Worm (Caenorhabditis elegans) whole organism, young adult: ENCODE results near the gene W03F9.9.

ENCODE experiments used
- F10E7.11 ChIP-seq: sonication (generic microtip); optimal IDR thresholded peaks from 2 replicates; lab custom pipeline; 2017; ENCODE audit warnings: mild to moderate bottlenecking, missing genetic modification characterization, moderate library complexity, missing compliant biosample characterization
- F22D6.2 ChIP-seq: sonication (generic microtip); optimal IDR thresholded peaks from 2 replicates; lab custom pipeline; 2016; ENCODE audit warnings: mild to moderate bottlenecking, missing genetic modification characterization, missing compliant biosample characterization
- F33H1.4 ChIP-seq: fragments of 200-800 bp; sonication (Bioruptor generic); IDR thresholded peaks from 2 replicates; pipeline ENCODE4 v1.3.6; 2022; ENCODE audit warnings: missing genetic modification reagents, missing genetic modification characterization, missing compliant biosample characterization
- F55B11.4 ChIP-seq: sonication (generic microtip); optimal IDR thresholded peaks from 2 replicates; lab custom pipeline; 2016; ENCODE audit warnings: missing compliant biosample characterization, missing genetic modification characterization, borderline replicate concordance; ENCODE audit not compliant: insufficient read depth
- F57A8.1 ChIP-seq: fragments of 200-800 bp; sonication (Bioruptor generic); optimal IDR thresholded peaks from 2 replicates; lab custom pipeline; 2018; ENCODE audit warnings: mild to moderate bottlenecking, missing genetic modification characterization, moderate library complexity, missing compliant biosample characterization
- K12H6.12 ChIP-seq: fragments of 200-800 bp; sonication (Bioruptor generic); optimal IDR thresholded peaks from 2 replicates; lab custom pipeline; 2018; ENCODE audit warnings: mild to moderate bottlenecking, missing genetic modification characterization, missing compliant biosample characterization
- Y53F4B.3 ChIP-seq: fragments of 200-800 bp; sonication (Bioruptor generic); IDR thresholded peaks from 2 replicates; pipeline ENCODE4 v1.3.6; 2022; ENCODE audit warnings: missing genetic modification reagents, missing genetic modification characterization, missing compliant biosample characterization
- Y56A3A.18 ChIP-seq: fragments of 200-800 bp; sonication (Bioruptor generic); IDR thresholded peaks from 2 replicates; pipeline ENCODE4 v1.3.6; 2022; ENCODE audit warnings: missing genetic modification reagents, missing genetic modification characterization, missing compliant biosample characterization
- Y67H2A.10 ChIP-seq: fragments of 200-800 bp; sonication (Bioruptor generic); conservative IDR thresholded peaks from 2 replicates; pipeline ENCODE4 v1.3.6; 2022; ENCODE audit warnings: missing genetic modification reagents, missing genetic modification characterization, missing compliant biosample characterization
- Y79H2A.3 ChIP-seq: fragments of 200-800 bp; sonication (Bioruptor generic); conservative IDR thresholded peaks from 2 replicates; pipeline ENCODE4 v1.3.6; 2022; ENCODE audit warnings: missing genetic modification reagents, missing genetic modification characterization, missing compliant biosample characterization
- ZK185.1 ChIP-seq: sonication (generic microtip); optimal IDR thresholded peaks from 2 replicates; lab custom pipeline; 2016; ENCODE audit warnings: mild to moderate bottlenecking, missing genetic modification characterization, missing compliant biosample characterization; ENCODE audit not compliant: poor library complexity, severe bottlenecking
- ama-1 ChIP-seq, 3 experiments: fragments of 150-350 bp in 1 of 3; sonication (generic microtip) in 2 of 3; optimal IDR thresholded peaks; 2 replicates each; lab custom pipeline; 2014 to 2018; ENCODE audit warnings: missing biosample characterization in 2 of 3, missing genetic modification characterization in 2 of 3, missing genetic modification reagents in 2 of 3
- aptf-3 ChIP-seq: fragments of 200-800 bp; sonication (Bioruptor generic); IDR thresholded peaks from 2 replicates; pipeline ENCODE4 v1.3.6; 2022; ENCODE audit warnings: missing genetic modification characterization, missing compliant biosample characterization
- atf-7 ChIP-seq: sonication (generic microtip); optimal IDR thresholded peaks from 2 replicates; lab custom pipeline; 2017; ENCODE audit warnings: mild to moderate bottlenecking, missing genetic modification characterization, missing compliant biosample characterization
- bed-2 ChIP-seq: fragments of 200-800 bp; sonication (Bioruptor generic); IDR thresholded peaks from 2 replicates; pipeline ENCODE4 v1.3.6; 2022; ENCODE audit warnings: missing genetic modification reagents, missing genetic modification characterization, missing compliant biosample characterization
- ceh-91 ChIP-seq: fragments of 200-800 bp; sonication (Bioruptor generic); IDR thresholded peaks from 2 replicates; pipeline ENCODE4 v1.3.6; 2022; ENCODE audit warnings: missing genetic modification reagents, missing genetic modification characterization, missing compliant biosample characterization
- dpff-1 ChIP-seq: sonication (generic microtip); optimal IDR thresholded peaks from 2 replicates; lab custom pipeline; 2017; ENCODE audit warnings: mild to moderate bottlenecking, missing genetic modification characterization, missing compliant biosample characterization
- dpl-1 ChIP-seq: fragments of 150-350 bp; optimal IDR thresholded peaks from 2 replicates; lab custom pipeline; 2014; ENCODE audit warnings: missing biosample characterization, missing genetic modification reagents, missing genetic modification characterization
- efl-1 ChIP-seq: fragments of 150-350 bp; optimal IDR thresholded peaks from 2 replicates; lab custom pipeline; 2014; ENCODE audit warnings: missing biosample characterization, missing genetic modification reagents, missing genetic modification characterization
- ets-4 ChIP-seq: fragments of 200-800 bp; sonication (Bioruptor generic); optimal IDR thresholded peaks from 2 replicates; lab custom pipeline; 2018; ENCODE audit warnings: mild to moderate bottlenecking, missing genetic modification characterization, missing compliant biosample characterization
- hlh-12 ChIP-seq: sonication (generic microtip); optimal IDR thresholded peaks from 2 replicates; lab custom pipeline; 2016; ENCODE audit warnings: missing genetic modification characterization, missing compliant biosample characterization
- hlh-26 ChIP-seq: fragments of 200-800 bp; sonication (Bioruptor generic); conservative IDR thresholded peaks from 2 replicates; pipeline ENCODE4 v1.3.6; 2022; ENCODE audit warnings: missing genetic modification reagents, missing genetic modification characterization, missing compliant biosample characterization
- hsf-1 ChIP-seq: fragments of 200-800 bp; sonication (Bioruptor generic); IDR thresholded peaks from 2 replicates; pipeline ENCODE4 v1.3.6; 2022; ENCODE audit warnings: missing genetic modification reagents, missing genetic modification characterization, missing compliant biosample characterization
- let-607 ChIP-seq, 2 experiments: fragments of 200-800 bp in 1 of 2; sonication (Bioruptor generic) in 1 of 2; sonication (generic microtip) in 1 of 2; optimal IDR thresholded peaks; 2 replicates each; lab custom pipeline; 2016 to 2018; ENCODE audit warnings: mild to moderate bottlenecking in 2 of 2, missing compliant biosample characterization in 2 of 2, missing genetic modification characterization in 2 of 2, moderate library complexity in 2 of 2, missing genotype in 1 of 2
- lin-26 ChIP-seq: fragments of 200-800 bp; sonication (Bioruptor generic); IDR thresholded peaks from 2 replicates; pipeline ENCODE4 v1.3.6; 2022; ENCODE audit warnings: missing genetic modification reagents, missing genetic modification characterization, missing compliant biosample characterization
- lin-35 ChIP-seq, 3 experiments: fragments of 150-350 bp in 2 of 3; sonication (generic microtip) in 1 of 3; optimal IDR thresholded peaks; 2 replicates each; lab custom pipeline; 2014 to 2018; ENCODE audit warnings: missing biosample characterization in 3 of 3, missing genetic modification characterization in 3 of 3, missing genetic modification reagents in 3 of 3
- lin-40 ChIP-seq: sonication (generic microtip); optimal IDR thresholded peaks from 2 replicates; lab custom pipeline; 2016; ENCODE audit warnings: missing genetic modification characterization, mild to moderate bottlenecking, missing compliant biosample characterization, missing genotype, missing genetic modification reagents
- lin-54 ChIP-seq: fragments of 200-800 bp; sonication (Bioruptor generic); optimal IDR thresholded peaks from 2 replicates; lab custom pipeline; 2018; ENCODE audit warnings: mild to moderate bottlenecking, missing genetic modification characterization, missing compliant biosample characterization
- lsl-1 ChIP-seq: fragments of 200-800 bp; sonication (Bioruptor generic); optimal IDR thresholded peaks from 2 replicates; lab custom pipeline; 2018; ENCODE audit warnings: mild to moderate bottlenecking, missing genetic modification characterization, moderate library complexity, missing compliant biosample characterization
- nfya-1 ChIP-seq: sonication (generic microtip); optimal IDR thresholded peaks from 2 replicates; lab custom pipeline; 2017; ENCODE audit warnings: antibody characterized with exemption, missing compliant biosample characterization, missing genetic modification characterization, borderline replicate concordance; ENCODE audit not compliant: insufficient read depth
- nfya-2 ChIP-seq: fragments of 200-800 bp; sonication (Bioruptor generic); IDR thresholded peaks from 2 replicates; pipeline ENCODE4 v1.3.6; 2022; ENCODE audit warnings: missing genetic modification reagents, missing genetic modification characterization, missing compliant biosample characterization
- nhr-120 ChIP-seq: fragments of 200-800 bp; sonication (Bioruptor generic); IDR thresholded peaks from 2 replicates; pipeline ENCODE4 v1.3.6; 2022; ENCODE audit warnings: missing genetic modification characterization, missing compliant biosample characterization
- nhr-27 ChIP-seq: fragments of 200-800 bp; sonication (Bioruptor generic); optimal IDR thresholded peaks from 2 replicates; lab custom pipeline; 2018; ENCODE audit warnings: mild to moderate bottlenecking, missing genetic modification characterization, moderate library complexity, missing compliant biosample characterization
- nhr-80 ChIP-seq: sonication (generic microtip); optimal IDR thresholded peaks from 2 replicates; lab custom pipeline; 2016; ENCODE audit warnings: missing genetic modification characterization, missing compliant biosample characterization
- pbrm-1 ChIP-seq: fragments of 200-800 bp; sonication (Bioruptor generic); IDR thresholded peaks from 2 replicates; pipeline ENCODE4 v1.3.6; 2022; ENCODE audit warnings: missing genetic modification reagents, missing genetic modification characterization, missing compliant biosample characterization
- pha-4 ChIP-seq: fragments of 150-350 bp; sonication (generic microtip); optimal IDR thresholded peaks from 2 replicates; lab custom pipeline; 2014; ENCODE audit warnings: missing biosample characterization, missing genetic modification reagents, missing genetic modification characterization
- repo-1 ChIP-seq: sonication (generic microtip); optimal IDR thresholded peaks from 2 replicates; lab custom pipeline; 2017; ENCODE audit warnings: mild to moderate bottlenecking, missing genetic modification characterization, missing compliant biosample characterization
- rpc-1 ChIP-seq, 2 experiments: fragments of 150-350 bp in 1 of 2; sonication (generic microtip) in 1 of 2; optimal IDR thresholded peaks; 2 replicates each; lab custom pipeline; 2014 to 2018; ENCODE audit warnings: missing biosample characterization in 1 of 2, missing genetic modification characterization in 1 of 2, missing genetic modification reagents in 1 of 2, missing genotype in 1 of 2
- snpc-4 ChIP-seq, 5 experiments: fragments of 150-350 bp in 1 of 5; sonication (generic microtip) in 4 of 5; optimal IDR thresholded peaks; 2 replicates each; lab custom pipeline; 2014 to 2018; ENCODE audit warnings: missing genetic modification characterization in 5 of 5, missing biosample characterization in 3 of 5, antibody characterized with exemption in 2 of 5, mild to moderate bottlenecking in 2 of 5, missing compliant biosample characterization in 2 of 5, missing genotype in 2 of 5, moderate library complexity in 2 of 5, missing genetic modification reagents in 1 of 5
- somi-1 ChIP-seq: fragments of 200-800 bp; sonication (Bioruptor generic); optimal IDR thresholded peaks from 2 replicates; lab custom pipeline; 2018; ENCODE audit warnings: mild to moderate bottlenecking, missing genetic modification characterization, missing compliant biosample characterization
- ztf-3 ChIP-seq: fragments of 200-800 bp; sonication (Bioruptor generic); optimal IDR thresholded peaks from 2 replicates; lab custom pipeline; 2018; ENCODE audit warnings: mild to moderate bottlenecking, missing genetic modification characterization, missing compliant biosample characterization

Gene W03F9.9

DNA sequence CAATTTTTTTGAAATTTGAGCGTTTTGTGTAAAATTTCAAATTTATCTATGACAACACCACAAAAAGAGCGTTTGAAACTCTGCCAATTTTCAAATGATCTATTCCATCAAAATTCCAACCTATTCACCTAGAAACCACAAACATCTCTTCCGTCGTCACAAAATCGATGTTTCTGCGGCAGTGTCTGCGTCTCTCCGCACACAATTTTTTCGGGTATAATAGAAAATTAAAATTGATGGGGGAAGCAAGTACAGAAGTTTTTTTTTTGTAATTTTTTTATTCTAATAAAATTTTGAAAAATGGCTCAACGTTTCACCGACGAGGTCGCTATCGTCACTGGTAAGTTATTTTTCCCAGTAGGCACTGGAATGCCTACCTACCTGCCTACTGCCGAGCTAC, at the start of gene W03F9.9:
W03F9.9 (plus strand) TSS at position 301 of the 400 bp plus-strand sequence.
- TF ChIP-seq dpff-1 (no peak), F57A8.1 (GFP tag; lab: Kevin White, UChicago) (no peak), F55B11.4 (tag; lab: Kevin White, UChicago) (no peak), ama-1 (optimal IDR thresholded peaks at IDR 0.05; lab: Kevin White, UChicago) (no peak), ama-1 (GFP tag; optimal IDR thresholded peaks at IDR 0.05; lab: Kevin White, UChicago) (no peak), F33H1.4 (GFP tag; lab: Robert Waterston, UW) (no peak), pbrm-1 (GFP tag; lab: Robert Waterston, UW) (no peak), lin-54 (GFP tag; lab: Kevin White, UChicago) (no peak), efl-1 (GFP tag; lab: Kevin White, UChicago) (no peak), Y79H2A.3 (no peak), F22D6.2 (tag; lab: Kevin White, UChicago) (no peak)

DNA sequence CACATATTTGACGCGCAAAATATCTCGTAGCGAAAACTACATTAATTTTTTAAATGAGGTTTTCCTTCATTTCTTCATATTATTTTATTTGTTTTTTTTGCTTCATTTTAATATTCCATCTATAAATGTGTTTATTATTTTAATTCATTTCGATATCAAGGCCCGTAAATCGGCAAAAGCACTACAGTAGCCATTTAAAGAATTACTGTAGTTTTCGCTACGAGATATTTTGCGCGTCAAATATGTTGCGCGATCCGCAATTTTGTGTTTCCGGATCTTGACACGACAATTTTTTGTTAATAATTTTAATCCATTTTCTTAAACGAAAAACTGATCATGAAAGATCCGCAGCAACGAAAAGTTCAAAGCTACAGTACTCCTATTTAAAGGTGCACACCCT, 36.5 kb upstream of the W03F9.9 start:
- TF ChIP-seq ceh-91 (GFP tag; lab: Robert Waterston, UW) (peak; percentile 51), pha-4 (tag; lab: Kevin White, UChicago) (no peak), hlh-12 (tag; lab: Kevin White, UChicago) (no peak), lsl-1 (GFP tag; lab: Kevin White, UChicago) (peak; percentile 69), F33H1.4 (GFP tag; lab: Robert Waterston, UW) (peak; percentile 37; the same call in 1 of the 2 replicates)

DNA sequence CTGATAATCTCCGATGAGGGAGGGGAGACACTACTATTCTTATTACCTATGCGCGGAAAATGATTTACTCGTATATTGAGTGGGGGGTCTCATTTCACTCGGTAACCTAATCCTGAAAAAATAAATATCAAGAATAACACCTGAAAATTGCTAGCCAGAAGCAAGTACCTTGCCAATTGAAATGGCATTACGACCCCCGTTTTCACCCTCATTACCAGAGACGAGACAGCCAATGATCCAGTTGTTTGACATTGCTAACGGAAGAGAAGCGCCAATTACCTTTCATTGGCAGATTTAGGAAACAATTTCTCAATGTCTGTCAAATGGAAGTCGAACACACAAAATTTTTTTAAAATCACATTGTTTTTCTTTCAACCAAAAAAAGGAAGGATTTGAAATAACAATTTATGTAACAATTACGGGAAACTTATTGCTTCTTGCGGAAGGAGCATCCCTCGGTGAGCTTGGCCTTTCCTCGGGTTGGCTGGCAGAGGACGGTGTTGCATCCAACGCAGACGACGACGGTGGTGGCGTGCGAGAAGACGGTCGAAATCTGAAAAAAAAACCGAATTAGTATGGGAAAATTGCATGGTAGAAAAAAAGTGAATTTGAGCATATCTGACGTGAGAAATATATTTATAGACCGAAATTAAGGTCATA, 35.5 kb upstream of the W03F9.9 start:
- TF ChIP-seq nhr-80 (tag; lab: Kevin White, UChicago): no peak
- TF ChIP-seq repo-1 (tag; lab: Kevin White, UChicago): peak; percentile 1
- TF ChIP-seq F10E7.11 (tag; lab: Kevin White, UChicago): peak; percentile 0
- TF ChIP-seq Y67H2A.10 (GFP tag; lab: Robert Waterston, UW): no peak
- no peak for TF ChIP-seq bed-2 (GFP tag; lab: Robert Waterston, UW)
- TF ChIP-seq F55B11.4 (tag; lab: Kevin White, UChicago): no peak
- no peak for TF ChIP-seq ZK185.1 (tag; lab: Kevin White, UChicago)
- no peak for TF ChIP-seq ztf-3 (GFP tag; lab: Kevin White, UChicago)
- TF ChIP-seq lin-26 (GFP tag; lab: Robert Waterston, UW): peak; percentile 69; the same call in 1 of the 2 replicates
- TF ChIP-seq nhr-27: peak; percentile 32
- TF ChIP-seq hsf-1: peak; percentile 80
- no peak for TF ChIP-seq F57A8.1 (GFP tag; lab: Kevin White, UChicago)
- no peak for TF ChIP-seq lsl-1 (GFP tag; lab: Kevin White, UChicago)
- TF ChIP-seq K12H6.12 (tag; lab: Kevin White, UChicago): no peak
- TF ChIP-seq aptf-3: 0 out of 2 replicates have a peak, but pooled peaks have one; percentile 60
- no peak for TF ChIP-seq ets-4 (GFP tag; lab: Kevin White, UChicago)
- no peak for TF ChIP-seq lin-35 (GFP tag; optimal IDR thresholded peaks at IDR 0.05; lab: Kevin White, UChicago)
- TF ChIP-seq let-607 (tag; optimal IDR thresholded peaks at IDR 0.05; lab: Kevin White, UChicago): peak in 1 of 2 experiments; percentile 1
- TF ChIP-seq nhr-120 (GFP tag; lab: Robert Waterston, UW): no peak
- TF ChIP-seq rpc-1 (optimal IDR thresholded peaks at IDR 0.05; lab: Kevin White, UChicago): no peak
- TF ChIP-seq rpc-1 (tag; optimal IDR thresholded peaks at IDR 0.05; lab: Kevin White, UChicago): no peak
- no peak for TF ChIP-seq nfya-1 (tag; lab: Kevin White, UChicago)
- 0 out of 2 replicates have a peak, but pooled peaks have one; percentile 62 for TF ChIP-seq nfya-2 (GFP tag; lab: Robert Waterston, UW)
- TF ChIP-seq somi-1: no peak
- TF ChIP-seq dpl-1 (GFP tag; lab: Kevin White, UChicago): no peak
- TF ChIP-seq Y53F4B.3 (GFP tag; lab: Robert Waterston, UW): no peak
- no peak for TF ChIP-seq lin-40 (tag; lab: Kevin White, UChicago)
- peak; percentile 79 for TF ChIP-seq Y56A3A.18 (GFP tag; lab: Robert Waterston, UW)
- TF ChIP-seq atf-7 (tag; lab: Kevin White, UChicago): no peak
- peak; percentile 1 for TF ChIP-seq snpc-4 (GFP tag; optimal IDR thresholded peaks at IDR 0.05; lab: Kevin White, UChicago)
- no peak for TF ChIP-seq snpc-4 (tag; optimal IDR thresholded peaks at IDR 0.05; lab: Kevin White, UChicago)
- TF ChIP-seq hlh-12 (tag; lab: Kevin White, UChicago): no peak
- TF ChIP-seq hlh-26: no peak
